Fruit fly (Drosophila melanogaster): ENCODE measurements around the gene CG1239.

Gene CG1239

dm6 chr3R:5778731-5779593 is 45.6 kb downstream of the CG1239 start, which contains the start of gene jagn (continued):
- peak; percentile 78 for TF ChIP-seq gro (GFP tag; optimal IDR thresholded peaks at IDR 0.05)
- peak; percentile 99 for TF ChIP-seq CG13287 (GFP tag; IDR thresholded peaks at IDR 0.05; ENCODE audit: partially characterized antibody)
- TF ChIP-seq Dek (tag; optimal IDR thresholded peaks at IDR 0.05), result peak; percentile 60
- no peak for TF ChIP-seq CG31365 (tag; optimal IDR thresholded peaks at IDR 0.05)
- TF ChIP-seq stc (GFP tag; IDR thresholded peaks at IDR 0.05), result peak; percentile 40; the same call in 1 of the 2 replicates
- TF ChIP-seq CG6175 (GFP tag; IDR thresholded peaks at IDR 0.05), result 0 out of 3 replicates have a peak, but pooled peaks have one; percentile 43
- peak; percentile 86 for TF ChIP-seq Lhr (GFP tag; optimal IDR thresholded peaks at IDR 0.05)
- TF ChIP-seq CG3407 (GFP tag; optimal IDR thresholded peaks at IDR 0.05), result no peak
- TF ChIP-seq cg (GFP tag; optimal IDR thresholded peaks at IDR 0.05), result no peak
- TF ChIP-seq ERR (GFP tag; optimal IDR thresholded peaks at IDR 0.05), result peak; percentile 10
- TF ChIP-seq CG34376 (GFP tag; optimal IDR thresholded peaks at IDR 0.05), result peak; percentile 59
- peak; percentile 99 for TF ChIP-seq mld (GFP tag; IDR thresholded peaks at IDR 0.05; ENCODE audit: partially characterized antibody)
- no peak for TF ChIP-seq Taf1 (GFP tag; IDR thresholded peaks at IDR 0.05)
- TF ChIP-seq Opbp (GFP tag; IDR thresholded peaks at IDR 0.05; ENCODE audit: partially characterized antibody), result peak; percentile 100
- TF ChIP-seq CG5953 (GFP tag; IDR thresholded peaks at IDR 0.05), result peak; percentile 50; the same call in 1 of the 2 replicates
- TF ChIP-seq Atf6 (GFP tag; IDR thresholded peaks at IDR 0.05), result peak; percentile 47; the same call in 1 of the 2 replicates
- TF ChIP-seq Atf3 (GFP tag; optimal IDR thresholded peaks at IDR 0.05), result no peak
- peak in 1 of 2 experiments; percentile 37 for TF ChIP-seq bsh (GFP tag; optimal IDR thresholded peaks at IDR 0.05)
- peak; percentile 35 for TF ChIP-seq bigmax (GFP tag; optimal IDR thresholded peaks at IDR 0.05)
- TF ChIP-seq unc-4 (GFP tag; IDR thresholded peaks at IDR 0.05; ENCODE audit: partially characterized antibody), result peak; percentile 98
- peak; percentile 16 for TF ChIP-seq CG1602 (GFP tag; optimal IDR thresholded peaks at IDR 0.05)
- TF ChIP-seq Nf-YB (GFP tag; optimal IDR thresholded peaks at IDR 0.05), result peak; percentile 41
- TF ChIP-seq dpn (GFP tag; optimal IDR thresholded peaks at IDR 0.05), result peak; percentile 67 to 69
- TF ChIP-seq nmo (GFP tag; optimal IDR thresholded peaks at IDR 0.05), result peak; percentile 77
- TF ChIP-seq peb (GFP tag; IDR thresholded peaks at IDR 0.05), result no peak
- peak; percentile 43 for TF ChIP-seq CG33213 (GFP tag; optimal IDR thresholded peaks at IDR 0.05)
- TF ChIP-seq CG11247 (GFP tag; IDR thresholded peaks at IDR 0.05), result peak; percentile 64
- peak; percentile 79 for TF ChIP-seq CG6272 (GFP tag; IDR thresholded peaks at IDR 0.05)
- peak; percentile 71 for TF ChIP-seq chm (GFP tag; IDR thresholded peaks at IDR 0.05)
- no peak for TF ChIP-seq dimm (GFP tag; IDR thresholded peaks at IDR 0.05)
- peak; percentile 14 for TF ChIP-seq pb (GFP tag; optimal IDR thresholded peaks at IDR 0.05)
- peak; percentile 6 for TF ChIP-seq tup (GFP tag; optimal IDR thresholded peaks at IDR 0.05)
- TF ChIP-seq CG8290 (GFP tag; optimal IDR thresholded peaks at IDR 0.05), result peak; percentile 53
- peak in 1 of 2 experiments; percentile 75 for TF ChIP-seq CG8290 (tag; optimal IDR thresholded peaks at IDR 0.05)
- peak; percentile 72 for TF ChIP-seq zfh2 (GFP tag; optimal IDR thresholded peaks at IDR 0.05)
- peak; percentile 73 for TF ChIP-seq caup (GFP tag; optimal IDR thresholded peaks at IDR 0.05; ENCODE audit: severe bottlenecking)
- TF ChIP-seq prd (optimal IDR thresholded peaks at IDR 0.05), result no peak
- TF ChIP-seq prd (GFP tag; IDR thresholded peaks at IDR 0.05), result peak; percentile 53; the same call in 1 of the 3 replicates
- no peak for TF ChIP-seq usp (GFP tag; optimal IDR thresholded peaks at IDR 0.05)
- peak; percentile 4; the same call in 1 of the 3 replicates for TF ChIP-seq CG2889 (GFP tag; IDR thresholded peaks at IDR 0.05)
- peak; percentile 11 for TF ChIP-seq ab (GFP tag; optimal IDR thresholded peaks at IDR 0.05)
- TF ChIP-seq CG2678 (tag; optimal IDR thresholded peaks at IDR 0.05), result no peak
- no peak for TF ChIP-seq dmrt99B (tag; optimal IDR thresholded peaks at IDR 0.05)
- peak; percentile 78 for TF ChIP-seq Xbp1 (GFP tag; optimal IDR thresholded peaks at IDR 0.05)
- TF ChIP-seq run (tag; optimal IDR thresholded peaks at IDR 0.05), result no peak
- peak; percentile 98 for TF ChIP-seq Sry-δ (GFP tag; optimal IDR thresholded peaks at IDR 0.05)
- TF ChIP-seq B-H2 (GFP tag; optimal IDR thresholded peaks at IDR 0.05), result peak; percentile 68
- peak; percentile 91 for TF ChIP-seq slbo (GFP tag; IDR thresholded peaks at IDR 0.05)
- no peak for TF ChIP-seq gem (tag; optimal IDR thresholded peaks at IDR 0.05)
